Worm (Caenorhabditis elegans): Measurements from ENCODE around the gene sth-1.

The sth-1 gene

DNA sequence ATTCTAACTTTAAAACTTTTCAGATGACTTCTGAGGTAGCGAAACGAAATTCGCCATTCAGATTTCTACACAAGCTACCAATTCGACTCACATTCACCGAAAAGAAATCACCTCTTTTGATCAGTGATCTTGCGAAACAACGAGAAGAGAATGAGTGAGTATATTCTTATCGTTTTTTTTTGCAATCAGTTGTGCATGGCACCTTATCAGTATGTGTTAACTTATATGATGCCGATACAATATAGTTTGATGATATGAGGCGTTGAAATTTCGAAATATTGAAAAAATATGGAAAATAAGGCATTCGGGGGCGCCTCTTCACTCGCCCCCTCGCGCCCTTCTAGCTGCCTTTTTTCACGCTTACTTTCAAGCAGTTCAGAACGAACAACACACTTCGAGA lies 34.0 kb upstream of the sth-1 start:
- no peak for TF ChIP-seq F23B12.7 (tag; optimal IDR thresholded peaks at IDR 0.05; ENCODE audit: insufficient read depth)
- no peak for TF ChIP-seq hlh-12 (tag; optimal IDR thresholded peaks at IDR 0.05)
- peak; percentile 84 for TF ChIP-seq nhr-80 (tag; optimal IDR thresholded peaks at IDR 0.05)
- TF ChIP-seq nfya-1 (tag; optimal IDR thresholded peaks at IDR 0.05; ENCODE audit: borderline replicate concordance, insufficient read depth) = no peak
- peak; percentile 56; the same call in 1 of the 2 replicates for TF ChIP-seq cebp-1 (GFP tag; IDR thresholded peaks at IDR 0.05)
- peak; percentile 72 for TF ChIP-seq cebp-1 (tag; optimal IDR thresholded peaks at IDR 0.05)
- no peak for TF ChIP-seq ceh-58 (GFP tag; IDR thresholded peaks at IDR 0.05)
- 0 out of 2 replicates have a peak, but pooled peaks have one; percentile 19 for TF ChIP-seq dox-1 (GFP tag; IDR thresholded peaks at IDR 0.05)

- peak; percentile 57 for TF ChIP-seq nhr-80 (tag; optimal IDR thresholded peaks at IDR 0.05)
- TF ChIP-seq lin-54 (GFP tag; optimal IDR thresholded peaks at IDR 0.05) = no peak
These were observed 33.0 kb upstream of the sth-1 start for ce11 chrV:8018919-8019318.

ce11 chrV:8019783-8020182 lies 32.2 kb upstream of the sth-1 start:
- no peak for TF ChIP-seq C17E4.6 (GFP tag; IDR thresholded peaks at IDR 0.05)
- TF ChIP-seq rec-8 (tag; optimal IDR thresholded peaks at IDR 0.05) = no peak
- no peak for TF ChIP-seq nhr-179 (tag; optimal IDR thresholded peaks at IDR 0.05)
- no peak for TF ChIP-seq egl-18 (GFP tag; IDR thresholded peaks at IDR 0.05)
- TF ChIP-seq nhr-80 (tag; optimal IDR thresholded peaks at IDR 0.05) = peak; percentile 60
- no peak for TF ChIP-seq mes-4 (tag; optimal IDR thresholded peaks at IDR 0.05)
- TF ChIP-seq ztf-28 (GFP tag; IDR thresholded peaks at IDR 0.05) = no peak

- TF ChIP-seq F22D6.2 (tag; optimal IDR thresholded peaks at IDR 0.05) = no peak
- TF ChIP-seq hmg-1.2 (GFP tag; IDR thresholded peaks at IDR 0.05) = peak; percentile 30; the same call in 1 of the 2 replicates
- TF ChIP-seq C17E4.6 (GFP tag; IDR thresholded peaks at IDR 0.05) = no peak
- TF ChIP-seq nhr-90 (tag; optimal IDR thresholded peaks at IDR 0.05) = no peak
- TF ChIP-seq unc-62 (GFP tag; optimal IDR thresholded peaks at IDR 0.05) = no peak
- no peak for TF ChIP-seq sdz-38 (tag; optimal IDR thresholded peaks at IDR 0.05)
- no peak for TF ChIP-seq madf-3 (GFP tag; IDR thresholded peaks at IDR 0.05)
- no peak for TF ChIP-seq lin-26 (GFP tag; IDR thresholded peaks at IDR 0.05)
- TF ChIP-seq lin-40 (tag; optimal IDR thresholded peaks at IDR 0.05) = no peak
These were observed 29.9 kb upstream of the sth-1 start, which contains the start of gene ech-3 for ce11 chrV:8022040-8022439. Gene ech-3, plus strand, starts transcription at chrV:8022217.

DNA sequence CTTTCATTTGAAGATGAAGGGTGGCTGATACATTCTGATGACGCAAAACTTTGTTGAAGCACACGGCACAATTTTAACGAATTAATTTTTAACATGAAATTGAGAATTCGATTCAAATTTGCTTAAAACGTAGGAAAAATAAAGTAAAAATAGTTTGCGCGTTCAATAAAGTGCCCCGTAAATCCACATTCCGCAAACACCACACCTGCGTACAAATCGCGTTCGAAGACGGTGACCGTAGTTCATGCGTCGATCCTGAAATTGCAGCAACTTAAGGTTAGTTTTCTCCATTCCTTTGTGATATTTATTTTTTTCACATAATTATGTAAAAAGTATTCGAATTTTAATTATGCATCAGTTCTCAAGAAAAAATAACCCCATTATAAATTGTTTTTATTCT lies 27.2 kb upstream of the sth-1 start, which contains the start of gene F43H9.3:
Gene F43H9.3 (minus strand): TSS at position 189 of the 400 bp plus-strand sequence.
- TF ChIP-seq ccch-3 (GFP tag; optimal IDR thresholded peaks at IDR 0.05) (no peak), lsl-1 (GFP tag; optimal IDR thresholded peaks at IDR 0.05) (peak; percentile 27)

DNA sequence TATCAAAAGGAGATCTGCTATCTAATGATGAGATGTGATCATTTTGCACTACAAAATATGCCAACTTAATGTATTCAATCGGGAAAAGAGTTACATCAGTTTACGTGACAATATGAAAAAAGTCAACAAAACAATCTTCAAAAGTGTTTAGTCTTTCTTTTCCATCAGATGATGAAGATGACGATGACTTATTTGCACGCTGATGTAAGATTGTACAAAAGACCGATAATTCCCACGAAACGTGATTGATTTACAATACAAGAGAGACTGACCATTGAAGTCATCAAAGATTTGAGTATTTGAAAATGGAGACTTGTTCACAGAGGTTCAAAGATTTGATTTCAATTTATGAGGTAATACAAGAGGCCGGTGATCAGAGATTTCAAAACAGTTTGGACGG lies 26.7 kb upstream of the sth-1 start:
- TF ChIP-seq nhr-90 (tag; optimal IDR thresholded peaks at IDR 0.05) (no peak), lsl-1 (GFP tag; optimal IDR thresholded peaks at IDR 0.05) (no peak), somi-1 (GFP tag; optimal IDR thresholded peaks at IDR 0.05) (no peak), F33H1.4 (GFP tag; IDR thresholded peaks at IDR 0.05) (no peak), aptf-3 (GFP tag; IDR thresholded peaks at IDR 0.05) (no peak), snpc-1.3 (tag; optimal IDR thresholded peaks at IDR 0.05; ENCODE audit: insufficient read depth) (no peak), rec-8 (tag; optimal IDR thresholded peaks at IDR 0.05) (no peak), pbrm-1 (GFP tag; IDR thresholded peaks at IDR 0.05) (no peak), K11D2.4 (GFP tag; IDR thresholded peaks at IDR 0.05) (no peak)

Data from whole organism, young adult.